Worm (Caenorhabditis elegans): ENCODE data around the gene srt-49.

- TF ChIP-seq nhr-90 (tag; optimal IDR thresholded peaks at IDR 0.05) = no peak
- no peak for TF ChIP-seq F57A8.1 (GFP tag; optimal IDR thresholded peaks at IDR 0.05)
- TF ChIP-seq efl-1 (GFP tag; optimal IDR thresholded peaks at IDR 0.05) = no peak
- TF ChIP-seq ets-4 (GFP tag; optimal IDR thresholded peaks at IDR 0.05) = no peak
- TF ChIP-seq attf-3 (GFP tag; conservative IDR thresholded peaks at IDR 0.05) = no peak
- no peak for TF ChIP-seq nhr-27 (tag; optimal IDR thresholded peaks at IDR 0.05)
- TF ChIP-seq pha-4 (tag; optimal IDR thresholded peaks at IDR 0.05) = no peak
- TF ChIP-seq ama-1 (optimal IDR thresholded peaks at IDR 0.05) = no peak
- TF ChIP-seq ama-1 (GFP tag; optimal IDR thresholded peaks at IDR 0.05) = no peak
- TF ChIP-seq gei-17 (GFP tag; optimal IDR thresholded peaks at IDR 0.05) = no peak
Measured at ce11 chrIV:15131697-15132096, 33.5 kb upstream of the srt-49 start, which contains the start of gene col-135.
